Fruit fly (Drosophila melanogaster): ENCODE measurements around the gene Peritrophin-15b.

dm6 chr2L:8432130-8432529 is 37.4 kb upstream of the Peritrophin-15b start:
- TF ChIP-seq ovo (GFP tag; optimal IDR thresholded peaks at IDR 0.05), result no peak
- TF ChIP-seq toe (GFP tag; optimal IDR thresholded peaks at IDR 0.05), result no peak
- no peak for TF ChIP-seq cnc (optimal IDR thresholded peaks at IDR 0.05)
- TF ChIP-seq kay (GFP tag; ENCODE audit: borderline replicate concordance), result no peak
- no peak for TF ChIP-seq CG11617 (GFP tag; optimal IDR thresholded peaks at IDR 0.05)
- TF ChIP-seq CG14711 (tag; optimal IDR thresholded peaks at IDR 0.05), result no peak
- TF ChIP-seq Crg-1 (GFP tag; optimal IDR thresholded peaks at IDR 0.05), result no peak
- no peak for TF ChIP-seq bab1 (GFP tag; optimal IDR thresholded peaks at IDR 0.05)
- TF ChIP-seq CG7101 (tag; optimal IDR thresholded peaks at IDR 0.05), result no peak
- TF ChIP-seq pad (GFP tag; optimal IDR thresholded peaks at IDR 0.05), result no peak
- TF ChIP-seq Hr96 (GFP tag; optimal IDR thresholded peaks at IDR 0.05), result no peak
